Worm (Caenorhabditis elegans) whole organism, mixed stage, embryonic: ENCODE data around the gene M02D8.2.
"Not testable (repeated sequence)": the region's sequence is repeated elsewhere in the genome, so short reads cannot be mapped to it uniquely, and the experiment has no call there.

Experiments
- blmp-1 ChIP-seq: fragments of 150-350 bp; optimal IDR thresholded peaks from 2 replicates; lab custom pipeline; 2014; ENCODE audit warnings: missing biosample characterization, missing genetic modification characterization
- ces-1 ChIP-seq: fragments of 150-350 bp; optimal IDR thresholded peaks from 2 replicates; lab custom pipeline; 2014; ENCODE audit warnings: missing biosample characterization, missing genetic modification reagents, missing genetic modification characterization
- elt-1 ChIP-seq: sonication (generic microtip); optimal IDR thresholded peaks from 2 replicates; lab custom pipeline; 2017; ENCODE audit warnings: missing genetic modification characterization, mild to moderate bottlenecking, missing compliant biosample characterization, antibody characterized with exemption, moderate library complexity, borderline replicate concordance; ENCODE audit not compliant: insufficient read depth
- elt-3 ChIP-seq: fragments of 150-350 bp; optimal IDR thresholded peaks from 2 replicates; lab custom pipeline; 2014; ENCODE audit warnings: missing biosample characterization, missing genetic modification characterization
- lin-13 ChIP-seq: fragments of 150-350 bp; optimal IDR thresholded peaks from 2 replicates; lab custom pipeline; 2014; ENCODE audit warnings: missing biosample characterization, missing genetic modification characterization
- nhr-12 ChIP-seq: fragments of 150-350 bp; optimal IDR thresholded peaks from 2 replicates; lab custom pipeline; 2014; ENCODE audit warnings: missing biosample characterization, missing genetic modification characterization
- sem-2 ChIP-seq: fragments of 200-800 bp; sonication (Bioruptor generic); optimal IDR thresholded peaks from 2 replicates; lab custom pipeline; 2018; ENCODE audit warnings: mild to moderate bottlenecking, missing genetic modification characterization, missing compliant biosample characterization
- unc-39 ChIP-seq: fragments of 150-350 bp; optimal IDR thresholded peaks from 2 replicates; lab custom pipeline; 2014; ENCODE audit warnings: missing biosample characterization, missing genetic modification characterization
- unc-62 ChIP-seq: fragments of 150-350 bp; optimal IDR thresholded peaks from 2 replicates; lab custom pipeline; 2014; ENCODE audit warnings: missing biosample characterization, missing genetic modification reagents, missing genetic modification characterization
- ztf-11 ChIP-seq: fragments of 150-350 bp; optimal IDR thresholded peaks from 2 replicates; lab custom pipeline; 2014; ENCODE audit warnings: missing biosample characterization, missing genetic modification characterization

DNA sequence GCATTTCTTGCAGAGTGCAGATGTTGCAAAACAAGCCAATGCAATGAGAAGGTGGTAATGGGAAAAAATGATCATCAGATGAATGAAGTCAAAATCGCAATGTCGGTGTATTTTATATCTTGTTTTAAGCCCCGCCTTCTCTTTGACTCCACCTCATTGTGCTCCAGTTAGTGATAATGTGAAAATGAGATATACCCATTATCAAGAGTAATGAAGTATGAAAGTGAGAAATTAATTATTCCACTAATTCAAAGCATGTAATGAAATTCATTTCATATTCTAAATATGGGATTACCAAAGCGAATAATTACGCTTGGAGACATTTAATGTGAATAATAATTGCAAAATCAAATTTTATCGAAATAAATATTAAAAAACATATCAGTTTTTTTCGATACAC is 7.7 kb upstream of the M02D8.2 start, which contains the start of gene M02D8.6:
- not testable (repeated sequence) for TF ChIP-seq ztf-11 (tag; lab: Kevin White, UChicago); nhr-12 (tag; lab: Kevin White, UChicago); lin-13 (tag; lab: Kevin White, UChicago); elt-1 (tag; lab: Kevin White, UChicago); unc-62 (GFP tag; lab: Kevin White, UChicago); sem-2 (GFP tag; lab: Kevin White, UChicago); blmp-1 (tag; lab: Kevin White, UChicago); elt-3 (tag; lab: Kevin White, UChicago); unc-39 (tag; lab: Kevin White, UChicago); ces-1 (GFP tag; lab: Kevin White, UChicago)
